Fruit fly (Drosophila melanogaster) whole organism, pupa: ENCODE data around the gene CG4829.

Source experiments
- CG10348 ChIP-seq: fragments of 200-800 bp; sonication (Bioruptor generic); IDR thresholded peaks from 2 replicates; pipeline ENCODE4 v1.3.6; 2022; ENCODE audit warnings: missing biosample characterization, missing genetic modification characterization
- CG15710 ChIP-seq: fragments of 200-800 bp; sonication (Bioruptor generic); optimal IDR thresholded peaks from 2 replicates; lab custom pipeline; 2018; ENCODE audit warnings: missing biosample characterization, mild to moderate bottlenecking, missing genetic modification characterization, moderate library complexity
- CG32121 ChIP-seq: fragments of 200-800 bp; sonication (Bioruptor generic); IDR thresholded peaks from 2 replicates; pipeline ENCODE4 v1.3.6; 2022; ENCODE audit warnings: missing biosample characterization, missing genetic modification characterization
- CG34367 ChIP-seq: fragments of 200-800 bp; sonication (Bioruptor generic); optimal IDR thresholded peaks from 2 replicates; lab custom pipeline; 2018; ENCODE audit warnings: missing biosample characterization, mild to moderate bottlenecking, missing genetic modification characterization
- CG4496 ChIP-seq: fragments of 200-800 bp; sonication (Bioruptor generic); IDR thresholded peaks from 3 replicates; pipeline ENCODE4 v1.3.6; 2022; ENCODE audit warnings: missing biosample characterization, missing genetic modification characterization
- CG8301 ChIP-seq: fragments of 200-800 bp; sonication (Bioruptor generic); optimal IDR thresholded peaks from 2 replicates; lab custom pipeline; 2018; ENCODE audit warnings: missing biosample characterization, mild to moderate bottlenecking, missing genetic modification characterization
- EcR ChIP-seq: fragments of 200-800 bp; sonication (Bioruptor generic); optimal IDR thresholded peaks from 3 replicates; lab custom pipeline; 2019; ENCODE audit warnings: missing biosample characterization, missing genetic modification characterization, mild to moderate bottlenecking, moderate library complexity, missing genetic modification reagents
- Ets98B ChIP-seq: fragments of 200-800 bp; sonication (Bioruptor generic); IDR thresholded peaks from 2 replicates; pipeline ENCODE4 v1.3.6; 2022; ENCODE audit warnings: missing biosample characterization, missing genetic modification characterization
- Pif1B ChIP-seq: fragments of 200-800 bp; sonication (Bioruptor generic); optimal IDR thresholded peaks from 3 replicates; lab custom pipeline; 2016; ENCODE audit warnings: missing biosample characterization, missing genetic modification characterization
- Snoo ChIP-seq: fragments of 200-800 bp; sonication (Bioruptor generic); optimal IDR thresholded peaks from 3 replicates; lab custom pipeline; 2017; ENCODE audit warnings: missing biosample characterization, mild to moderate bottlenecking, missing genetic modification characterization, inconsistent platforms
- fd96Ca ChIP-seq: fragments of 200-800 bp; sonication (Bioruptor generic); IDR thresholded peaks from 3 replicates; pipeline ENCODE4 v1.3.6; 2022; ENCODE audit warnings: missing biosample characterization, missing genetic modification characterization
- gl ChIP-seq: fragments of 200-800 bp; sonication (Bioruptor generic); optimal IDR thresholded peaks from 2 replicates; lab custom pipeline; 2018; ENCODE audit warnings: missing biosample characterization, mild to moderate bottlenecking, missing genetic modification characterization
- rn ChIP-seq: fragments of 200-800 bp; sonication (Bioruptor generic); IDR thresholded peaks from 2 replicates; pipeline ENCODE4 v1.3.6; 2022; ENCODE audit warnings: missing biosample characterization, missing genetic modification characterization

DNA sequence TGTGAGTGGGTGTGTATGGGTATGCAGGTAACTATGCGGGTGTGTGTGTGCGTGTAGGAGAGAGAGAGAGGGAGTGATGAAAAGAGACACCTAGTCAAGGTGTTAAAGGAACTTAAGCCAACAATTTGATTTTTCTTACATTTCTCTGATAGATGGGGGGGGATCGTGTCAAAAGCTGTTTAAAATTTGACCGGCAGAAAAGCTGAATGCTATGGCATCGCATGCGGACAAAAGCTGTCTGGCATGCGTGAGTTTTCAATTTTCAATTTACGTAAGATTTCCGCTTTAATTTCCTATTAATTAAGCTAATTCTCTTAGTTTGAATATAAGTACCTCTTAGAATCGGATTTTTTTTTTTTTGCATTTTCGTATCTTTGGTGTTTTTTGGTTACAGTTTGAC, 28.4 kb downstream of the CG4829 start:
- TF ChIP-seq fd96Ca (GFP tag; lab: Robert Waterston, UW) (no peak), CG34367 (tag; lab: Kevin White, UChicago) (no peak), CG32121 (GFP tag; lab: Robert Waterston, UW) (no peak), EcR (GFP tag; lab: Kevin White, UChicago) (no peak), CG15710 (no peak), Pif1B (GFP tag; lab: Kevin White, UChicago) (no peak), rn (GFP tag; lab: Robert Waterston, UW) (no peak), CG10348 (GFP tag; lab: Robert Waterston, UW) (no peak), Ets98B (no peak), Snoo (tag; lab: Kevin White, UChicago) (no peak), CG8301 (tag; lab: Kevin White, UChicago) (no peak), gl (tag; lab: Kevin White, UChicago) (no peak), CG4496 (no peak)
